Fruit fly (Drosophila melanogaster) whole organism, embryonic: ENCODE measurements around the gene CG13377.

ENCODE experiments used
- B-H1 ChIP-seq: fragments of 200-800 bp; sonication (Bioruptor generic); IDR thresholded peaks from 3 replicates; pipeline ENCODE4 v1.3.6; 2022; ENCODE audit warnings: missing biosample characterization, missing genetic modification characterization
- BEAF-32 ChIP-seq: fragments of 200-800 bp; sonication (Bioruptor generic); optimal IDR thresholded peaks from 3 replicates; lab custom pipeline; 2017; ENCODE audit warnings: missing biosample characterization, missing genetic modification characterization, mild to moderate bottlenecking, moderate library complexity, missing genetic modification reagents
- BtbVII ChIP-seq: fragments of 200-800 bp; sonication (Bioruptor generic); optimal IDR thresholded peaks from 3 replicates; lab custom pipeline; 2017; ENCODE audit warnings: missing biosample characterization, mild to moderate bottlenecking, missing genetic modification characterization
- CG12659 ChIP-seq: fragments of 200-800 bp; sonication (Bioruptor generic); optimal IDR thresholded peaks from 3 replicates; lab custom pipeline; 2017; ENCODE audit warnings: mild to moderate bottlenecking, missing biosample characterization, missing genetic modification reagents, missing genetic modification characterization
- CG13424 ChIP-seq: fragments of 200-800 bp; sonication (Bioruptor generic); optimal IDR thresholded peaks from 2 replicates; lab custom pipeline; 2019; ENCODE audit warnings: missing biosample characterization, mild to moderate bottlenecking, missing genetic modification characterization, moderate library complexity
- CG1602 ChIP-seq: fragments of 200-800 bp; sonication (Bioruptor generic); optimal IDR thresholded peaks from 3 replicates; lab custom pipeline; 2016; ENCODE audit warnings: missing biosample characterization, missing genetic modification characterization
- CG1603 ChIP-seq: fragments of 200-800 bp; sonication (Bioruptor generic); optimal IDR thresholded peaks from 2 replicates; lab custom pipeline; 2019; ENCODE audit warnings: missing biosample characterization, mild to moderate bottlenecking, missing genetic modification characterization, moderate library complexity
- CG17359 ChIP-seq: fragments of 200-800 bp; sonication (Bioruptor generic); optimal IDR thresholded peaks from 3 replicates; lab custom pipeline; 2018; ENCODE audit warnings: missing biosample characterization, mild to moderate bottlenecking, missing genetic modification characterization, moderate library complexity
- CG17385 ChIP-seq: fragments of 200-800 bp; sonication (Bioruptor generic); optimal IDR thresholded peaks from 3 replicates; lab custom pipeline; 2018; ENCODE audit warnings: missing biosample characterization, mild to moderate bottlenecking, missing genetic modification characterization
- CG18476 ChIP-seq: fragments of 200-800 bp; sonication (Bioruptor generic); optimal IDR thresholded peaks from 2 replicates; lab custom pipeline; 2016; ENCODE audit warnings: missing biosample characterization, mild to moderate bottlenecking, missing genetic modification characterization
- CG2199 ChIP-seq: fragments of 200-800 bp; sonication (Bioruptor generic); IDR thresholded peaks from 3 replicates; pipeline ENCODE4 v1.3.6; 2022; ENCODE audit warnings: missing biosample characterization, missing genetic modification characterization
- CG2889 ChIP-seq: fragments of 200-800 bp; sonication (Bioruptor generic); IDR thresholded peaks from 3 replicates; pipeline ENCODE4 v1.3.6; 2022; ENCODE audit warnings: missing biosample characterization, missing genetic modification characterization
- CG30020 ChIP-seq: fragments of 200-800 bp; optimal IDR thresholded peaks from 2 replicates; lab custom pipeline; 2019; ENCODE audit warnings: missing biosample characterization, mild to moderate bottlenecking, missing genetic modification characterization, moderate library complexity
- CG4282 ChIP-seq: fragments of 200-800 bp; sonication (Bioruptor generic); optimal IDR thresholded peaks from 2 replicates; lab custom pipeline; 2016; ENCODE audit warnings: missing biosample characterization, missing genetic modification characterization
- CG4424 ChIP-seq: fragments of 200-800 bp; sonication (Bioruptor generic); optimal IDR thresholded peaks from 3 replicates; lab custom pipeline; 2016; ENCODE audit warnings: missing biosample characterization, missing genetic modification characterization
- CG6683 ChIP-seq: fragments of 200-800 bp; sonication (Bioruptor generic); optimal IDR thresholded peaks from 2 replicates; lab custom pipeline; 2017; ENCODE audit warnings: missing biosample characterization, mild to moderate bottlenecking, missing genetic modification characterization, missing genetic modification reagents
- CG7556 ChIP-seq: fragments of 200-800 bp; sonication (Bioruptor generic); optimal IDR thresholded peaks from 2 replicates; lab custom pipeline; 2017; ENCODE audit warnings: missing biosample characterization, mild to moderate bottlenecking, missing genetic modification characterization
- CG7745 ChIP-seq: fragments of 200-800 bp; sonication (Bioruptor generic); optimal IDR thresholded peaks from 2 replicates; lab custom pipeline; 2018; ENCODE audit warnings: missing biosample characterization, mild to moderate bottlenecking, missing genetic modification characterization, moderate library complexity
- CG7987 ChIP-seq: fragments of 200-800 bp; sonication (Bioruptor generic); optimal IDR thresholded peaks from 2 replicates; lab custom pipeline; 2018; ENCODE audit warnings: missing biosample characterization, mild to moderate bottlenecking, missing genetic modification characterization, moderate library complexity
- CG8944 ChIP-seq: fragments of 200-800 bp; sonication (Bioruptor generic); optimal IDR thresholded peaks from 3 replicates; lab custom pipeline; 2016; ENCODE audit warnings: missing biosample characterization, missing genetic modification characterization
- CG9817 ChIP-seq: fragments of 200-800 bp; sonication (Bioruptor generic); optimal IDR thresholded peaks from 2 replicates; lab custom pipeline; 2018; ENCODE audit warnings: missing biosample characterization, mild to moderate bottlenecking, missing genetic modification characterization, moderate library complexity
- CG9876 ChIP-seq: fragments of 200-800 bp; sonication (Bioruptor generic); optimal IDR thresholded peaks from 2 replicates; lab custom pipeline; 2016; ENCODE audit warnings: missing biosample characterization, missing genetic modification characterization
- Chrac-16 ChIP-seq: fragments of 200-800 bp; sonication (Bioruptor generic); optimal IDR thresholded peaks from 3 replicates; lab custom pipeline; 2016; ENCODE audit warnings: missing biosample characterization, missing genetic modification characterization
- Ets97D ChIP-seq: fragments of 200-800 bp; sonication (Bioruptor generic); optimal IDR thresholded peaks from 3 replicates; lab custom pipeline; 2016; ENCODE audit warnings: missing biosample characterization, missing genetic modification characterization
- Hmr ChIP-seq: fragments of 200-800 bp; sonication (Bioruptor generic); optimal IDR thresholded peaks from 3 replicates; lab custom pipeline; 2017; ENCODE audit warnings: mild to moderate bottlenecking, missing biosample characterization, missing genetic modification reagents, missing genetic modification characterization
- Hr3 ChIP-seq: fragments of 200-800 bp; sonication (Bioruptor generic); optimal IDR thresholded peaks from 3 replicates; lab custom pipeline; 2016; ENCODE audit warnings: missing biosample characterization, missing genetic modification characterization
- Hr39 ChIP-seq: fragments of >200 bp; optimal IDR thresholded peaks from 2 replicates; lab custom pipeline; 2017
- Meics ChIP-seq: fragments of 200-800 bp; sonication (Bioruptor generic); optimal IDR thresholded peaks from 2 replicates; lab custom pipeline; 2017; ENCODE audit warnings: missing biosample characterization, mild to moderate bottlenecking, missing genetic modification characterization
- Pdp1 ChIP-seq, 2 experiments: fragments of 200-800 bp; sonication (Bioruptor generic); optimal IDR thresholded peaks; 3 replicates each; lab custom pipeline; 2016; ENCODE audit warnings: missing biosample characterization in 2 of 2, missing genetic modification characterization in 2 of 2, mild to moderate bottlenecking in 1 of 2, moderate library complexity in 1 of 2
- Poxn ChIP-seq: fragments of 200-800 bp; sonication (Bioruptor generic); IDR thresholded peaks from 2 replicates; pipeline ENCODE4 v1.3.6; 2022; ENCODE audit warnings: missing biosample characterization, missing genetic modification characterization
- Rfx ChIP-seq: fragments of 200-800 bp; sonication (Bioruptor generic); IDR thresholded peaks from 2 replicates; pipeline ENCODE4 v1.3.6; 2022; ENCODE audit warnings: missing biosample characterization, missing genetic modification characterization
- Sin3A ChIP-seq: fragments of >200 bp; optimal IDR thresholded peaks from 2 replicates; lab custom pipeline; 2018
- Sry-β ChIP-seq: fragments of 200-800 bp; sonication (Bioruptor generic); optimal IDR thresholded peaks from 2 replicates; lab custom pipeline; 2018; ENCODE audit warnings: missing biosample characterization, mild to moderate bottlenecking, missing genetic modification characterization, moderate library complexity
- Vsx1 ChIP-seq: fragments of 200-800 bp; sonication (Bioruptor generic); optimal IDR thresholded peaks from 2 replicates; lab custom pipeline; 2017; ENCODE audit warnings: missing biosample characterization, mild to moderate bottlenecking, missing genetic modification characterization, missing genetic modification reagents
- bsh ChIP-seq, 2 experiments: fragments of 200-800 bp; sonication (Bioruptor generic); optimal IDR thresholded peaks; 2 replicates each; lab custom pipeline; 2017 to 2018; ENCODE audit warnings: mild to moderate bottlenecking in 2 of 2, missing biosample characterization in 2 of 2, missing genetic modification characterization in 2 of 2, moderate library complexity in 1 of 2
- cad ChIP-seq: fragments of >200 bp; optimal IDR thresholded peaks from 2 replicates; lab custom pipeline; 2017; ENCODE audit warnings: missing biosample characterization, missing genetic modification characterization
- da ChIP-seq: fragments of 200-800 bp; sonication (Bioruptor generic); optimal IDR thresholded peaks from 2 replicates; lab custom pipeline; 2016; ENCODE audit warnings: missing biosample characterization, missing genetic modification characterization
- danr ChIP-seq: fragments of 200-800 bp; sonication (Bioruptor generic); IDR thresholded peaks from 2 replicates; pipeline ENCODE4 v1.3.6; 2022; ENCODE audit warnings: missing biosample characterization, missing genetic modification characterization
- dmrt11E ChIP-seq: fragments of 200-800 bp; sonication (Bioruptor generic); optimal IDR thresholded peaks from 3 replicates; lab custom pipeline; 2018; ENCODE audit warnings: missing biosample characterization, mild to moderate bottlenecking, missing genetic modification characterization, moderate library complexity
- gem ChIP-seq: fragments of 200-800 bp; sonication (Bioruptor generic); optimal IDR thresholded peaks from 2 replicates; lab custom pipeline; 2019; ENCODE audit warnings: missing biosample characterization, mild to moderate bottlenecking, missing genetic modification characterization, moderate library complexity
- gsb ChIP-seq: fragments of 200-800 bp; sonication (Bioruptor generic); IDR thresholded peaks from 2 replicates; pipeline ENCODE4 v1.3.6; 2022; ENCODE audit warnings: missing biosample characterization, missing genetic modification characterization
- h ChIP-seq: fragments of >200 bp; optimal IDR thresholded peaks from 2 replicates; lab custom pipeline; 2017
- ind ChIP-seq: fragments of 200-800 bp; sonication (Bioruptor generic); optimal IDR thresholded peaks from 3 replicates; lab custom pipeline; 2016; ENCODE audit warnings: missing biosample characterization, missing genetic modification characterization
- jing ChIP-seq: fragments of 200-800 bp; sonication (Bioruptor generic); optimal IDR thresholded peaks from 2 replicates; lab custom pipeline; 2018; ENCODE audit warnings: missing biosample characterization, mild to moderate bottlenecking, missing genetic modification characterization
- mam ChIP-seq: fragments of 200-800 bp; sonication (Bioruptor generic); optimal IDR thresholded peaks from 3 replicates; lab custom pipeline; 2016; ENCODE audit warnings: missing biosample characterization, missing genetic modification characterization
- pan ChIP-seq, 4 experiments: fragments of >200 bp in 3 of 4; fragments of 200-800 bp in 1 of 4; sonication (Bioruptor generic) in 1 of 4; optimal IDR thresholded peaks in 3 of 4; IDR thresholded peaks in 1 of 4; 2 replicates each; pipeline versions ENCODE4 v1.3.6 to Lab custom; 2017 to 2022; ENCODE audit warnings: missing biosample characterization in 2 of 4, missing genetic modification characterization in 2 of 4, mixed read lengths in 1 of 4
- prd ChIP-seq, 3 experiments: fragments of >200 bp in 2 of 3; fragments of 200-800 bp in 1 of 3; sonication (Bioruptor generic) in 1 of 3; optimal IDR thresholded peaks in 2 of 3; IDR thresholded peaks in 1 of 3; 2 replicates in 2 of 3; 3 replicates in 1 of 3; pipeline versions ENCODE4 v1.3.6 to Lab custom; 2017 to 2022; ENCODE audit warnings: missing biosample characterization in 1 of 3, missing genetic modification characterization in 1 of 3
- sens ChIP-seq: fragments of 200-800 bp; sonication (Bioruptor generic); peaks from one replicate; lab custom pipeline; 2016; ENCODE audit warnings: missing biosample characterization, missing genetic modification characterization
- seq ChIP-seq: fragments of 200-800 bp; sonication (Bioruptor generic); IDR thresholded peaks from 2 replicates; pipeline ENCODE4 v1.3.6; 2022; ENCODE audit warnings: missing biosample characterization, missing genetic modification characterization
- slbo ChIP-seq: fragments of 200-800 bp; sonication (Bioruptor generic); IDR thresholded peaks from 2 replicates; pipeline ENCODE4 v1.3.6; 2022; ENCODE audit warnings: missing biosample characterization, missing genetic modification characterization
- twi ChIP-seq: fragments of 200-800 bp; optimal IDR thresholded peaks from 2 replicates; lab custom pipeline; 2019; ENCODE audit warnings: missing biosample characterization, mild to moderate bottlenecking, missing genetic modification characterization, moderate library complexity

Gene CG13377

dm6 chrX:255369-255768, 8.4 kb downstream of the CG13377 start, which contains the start of gene cin (continued):
- peak; percentile 19 for TF ChIP-seq BtbVII (GFP tag; lab: Kevin White, UChicago)
- TF ChIP-seq Sin3A (lab: Kevin White, UChicago): no peak
- no peak for TF ChIP-seq CG1603 (tag; lab: Kevin White, UChicago)
- TF ChIP-seq Rfx (GFP tag; lab: Robert Waterston, UW): peak; percentile 55
- TF ChIP-seq CG2199 (GFP tag; lab: Robert Waterston, UW): no peak
- TF ChIP-seq Sry-β (GFP tag; lab: Kevin White, UChicago): no peak
- no peak for TF ChIP-seq jing (GFP tag; lab: Kevin White, UChicago)
- TF ChIP-seq mam: no peak
- TF ChIP-seq bsh (GFP tag; optimal IDR thresholded peaks at IDR 0.05; lab: Kevin White, UChicago): peak in 1 of 2 experiments; percentile 47
- TF ChIP-seq Vsx1 (GFP tag; lab: Kevin White, UChicago): peak; percentile 10
- no peak for TF ChIP-seq da (GFP tag; lab: Kevin White, UChicago)
- peak; percentile 85 for TF ChIP-seq sens (GFP tag; lab: Kevin White, UChicago)
- TF ChIP-seq pan (optimal IDR thresholded peaks at IDR 0.05; lab: Kevin White, UChicago): no peak
- TF ChIP-seq pan (GFP tag; optimal IDR thresholded peaks at IDR 0.05 in 1 of 2, IDR thresholded peaks at IDR 0.05 in 1 of 2): peak in 1 of 2 experiments; percentile 26
- TF ChIP-seq seq (GFP tag; lab: Robert Waterston, UW): 0 out of 2 replicates have a peak, but pooled peaks have one; percentile 30
- no peak for TF ChIP-seq CG8944
- TF ChIP-seq BEAF-32: no peak
- peak; percentile 37 for TF ChIP-seq CG12659 (GFP tag; lab: Kevin White, UChicago)
- TF ChIP-seq CG17359 (tag; lab: Kevin White, UChicago): peak; percentile 13
- TF ChIP-seq CG9817 (tag; lab: Kevin White, UChicago): no peak
- no peak for TF ChIP-seq CG4282 (GFP tag; lab: Kevin White, UChicago)
- TF ChIP-seq CG1602: peak; percentile 9
- TF ChIP-seq CG7987 (GFP tag; lab: Kevin White, UChicago): no peak
- no peak for TF ChIP-seq CG6683 (GFP tag; lab: Kevin White, UChicago)
- peak; percentile 15 for TF ChIP-seq Chrac-16 (GFP tag; lab: Kevin White, UChicago)
- TF ChIP-seq Meics: peak; percentile 68
- TF ChIP-seq CG30020 (tag; lab: Kevin White, UChicago): peak; percentile 20
- TF ChIP-seq CG7745 (tag; lab: Kevin White, UChicago): no peak
- no peak for TF ChIP-seq Hmr (GFP tag; lab: Kevin White, UChicago)
- no peak for TF ChIP-seq gsb (GFP tag; lab: Robert Waterston, UW)
- TF ChIP-seq B-H1: no peak
- TF ChIP-seq CG2889 (GFP tag; lab: Robert Waterston, UW): no peak
- TF ChIP-seq Poxn: no peak
- peak; percentile 73 for TF ChIP-seq gem (tag; lab: Kevin White, UChicago)
- TF ChIP-seq Hr39 (lab: Kevin White, UChicago): no peak
- TF ChIP-seq CG9876 (GFP tag; lab: Kevin White, UChicago): no peak
- TF ChIP-seq Ets97D: no peak
- TF ChIP-seq twi (tag; lab: Kevin White, UChicago): peak; percentile 0
- peak; percentile 56 for TF ChIP-seq dmrt11E (tag; lab: Kevin White, UChicago)
- peak; percentile 7 for TF ChIP-seq Hr3 (GFP tag; lab: Kevin White, UChicago)
- peak; percentile 7 for TF ChIP-seq CG13424 (tag; lab: Kevin White, UChicago)
- TF ChIP-seq CG18476 (GFP tag; lab: Kevin White, UChicago): no peak
- peak; percentile 46 for TF ChIP-seq CG7556 (GFP tag; lab: Kevin White, UChicago)
- TF ChIP-seq CG17385 (GFP tag; lab: Kevin White, UChicago): peak; percentile 7
- no peak for TF ChIP-seq prd (optimal IDR thresholded peaks at IDR 0.05; lab: Kevin White, UChicago)
- 0 out of 3 replicates have a peak, but pooled peaks have one; percentile 46 for TF ChIP-seq prd (GFP tag; IDR thresholded peaks at IDR 0.05; lab: Robert Waterston, UW)
- no peak for TF ChIP-seq cad (GFP tag; lab: Kevin White, UChicago)
- TF ChIP-seq Pdp1 (GFP tag; optimal IDR thresholded peaks at IDR 0.05; lab: Kevin White, UChicago): peak in 1 of 2 experiments; percentile 32
- TF ChIP-seq h (lab: Kevin White, UChicago): no peak
- peak; percentile 35; the same call in 1 of the 2 replicates for TF ChIP-seq slbo (GFP tag; lab: Robert Waterston, UW)
- TF ChIP-seq ind: peak; percentile 47
- TF ChIP-seq danr: no peak
- TF ChIP-seq CG4424: peak; percentile 35
